Worm (Caenorhabditis elegans) whole organism, young adult: ENCODE results near the gene R13A1.10.

ENCODE experiments used
- B0019.2 ChIP-seq: fragments of 200-800 bp; sonication (Bioruptor generic); conservative IDR thresholded peaks from 2 replicates; pipeline ENCODE4 v1.3.6; 2022; ENCODE audit warnings: missing genetic modification reagents, missing genetic modification characterization, missing compliant biosample characterization
- B0261.1 ChIP-seq: sonication (generic microtip); optimal IDR thresholded peaks from 2 replicates; lab custom pipeline; 2016; ENCODE audit warnings: mild to moderate bottlenecking, missing genetic modification characterization, moderate library complexity, missing compliant biosample characterization
- B0336.3 ChIP-seq: fragments of 200-800 bp; sonication (Bioruptor generic); IDR thresholded peaks from 2 replicates; pipeline ENCODE4 v1.3.6; 2022; ENCODE audit warnings: missing genetic modification characterization, missing compliant biosample characterization
- F33H1.4 ChIP-seq: fragments of 200-800 bp; sonication (Bioruptor generic); IDR thresholded peaks from 2 replicates; pipeline ENCODE4 v1.3.6; 2022; ENCODE audit warnings: missing genetic modification reagents, missing genetic modification characterization, missing compliant biosample characterization
- F37B4.10 ChIP-seq: fragments of 200-800 bp; sonication (Bioruptor generic); IDR thresholded peaks from 2 replicates; pipeline ENCODE4 v1.3.6; 2022; ENCODE audit warnings: missing genetic modification characterization, missing compliant biosample characterization
- F49E8.2 ChIP-seq: sonication (generic microtip); optimal IDR thresholded peaks from 3 replicates; lab custom pipeline; 2017; ENCODE audit warnings: missing genetic modification characterization, mild to moderate bottlenecking, missing compliant biosample characterization, antibody characterized with exemption, moderate library complexity; ENCODE audit not compliant: insufficient read depth
- F57C9.4 ChIP-seq: sonication (generic microtip); optimal IDR thresholded peaks from 2 replicates; lab custom pipeline; 2017; ENCODE audit warnings: mild to moderate bottlenecking, missing genetic modification characterization, missing compliant biosample characterization
- Y95B8A.8 ChIP-seq: fragments of 200-800 bp; sonication (Bioruptor generic); IDR thresholded peaks from 2 replicates; pipeline ENCODE4 v1.3.6; 2022; ENCODE audit warnings: missing genetic modification reagents, missing genetic modification characterization, missing compliant biosample characterization
- ZK185.1 ChIP-seq: sonication (generic microtip); optimal IDR thresholded peaks from 2 replicates; lab custom pipeline; 2016; ENCODE audit warnings: mild to moderate bottlenecking, missing genetic modification characterization, missing compliant biosample characterization; ENCODE audit not compliant: poor library complexity, severe bottlenecking
- ama-1 ChIP-seq, 3 experiments: fragments of 150-350 bp in 1 of 3; sonication (generic microtip) in 2 of 3; optimal IDR thresholded peaks; 2 replicates each; lab custom pipeline; 2014 to 2018; ENCODE audit warnings: missing biosample characterization in 2 of 3, missing genetic modification characterization in 2 of 3, missing genetic modification reagents in 2 of 3
- athp-1 ChIP-seq: sonication (generic microtip); optimal IDR thresholded peaks from 2 replicates; lab custom pipeline; 2017; ENCODE audit warnings: mild to moderate bottlenecking, missing genetic modification characterization, missing compliant biosample characterization
- attf-5 ChIP-seq: fragments of 200-800 bp; sonication (Bioruptor generic); optimal IDR thresholded peaks from 2 replicates; lab custom pipeline; 2018; ENCODE audit warnings: mild to moderate bottlenecking, missing genetic modification characterization, missing compliant biosample characterization
- bed-1 ChIP-seq: fragments of 200-800 bp; sonication (Bioruptor generic); IDR thresholded peaks from 2 replicates; pipeline ENCODE4 v1.3.6; 2022; ENCODE audit warnings: missing genetic modification reagents, missing genetic modification characterization, missing compliant biosample characterization
- cebp-1 ChIP-seq, 2 experiments: fragments of 200-800 bp in 1 of 2; sonication (Bioruptor generic) in 1 of 2; sonication (generic microtip) in 1 of 2; IDR thresholded peaks in 1 of 2; optimal IDR thresholded peaks in 1 of 2; 2 replicates each; pipeline versions ENCODE4 v1.3.6 to Lab custom; 2017 to 2022; ENCODE audit warnings: missing compliant biosample characterization in 2 of 2, missing genetic modification characterization in 2 of 2, mild to moderate bottlenecking in 1 of 2, missing genetic modification reagents in 1 of 2, moderate library complexity in 1 of 2
- cebp-2 ChIP-seq: fragments of 200-800 bp; sonication (Bioruptor generic); IDR thresholded peaks from 2 replicates; pipeline ENCODE4 v1.3.6; 2022; ENCODE audit warnings: missing genetic modification characterization, missing compliant biosample characterization
- ceh-100 ChIP-seq: fragments of 200-800 bp; sonication (Bioruptor generic); IDR thresholded peaks from 2 replicates; pipeline ENCODE4 v1.3.6; 2022; ENCODE audit warnings: missing genetic modification reagents, missing genetic modification characterization, missing compliant biosample characterization
- ceh-58 ChIP-seq: fragments of 200-800 bp; sonication (Bioruptor generic); IDR thresholded peaks from 2 replicates; pipeline ENCODE4 v1.3.6; 2022; ENCODE audit warnings: missing genetic modification characterization, missing compliant biosample characterization
- dpl-1 ChIP-seq: fragments of 150-350 bp; optimal IDR thresholded peaks from 2 replicates; lab custom pipeline; 2014; ENCODE audit warnings: missing biosample characterization, missing genetic modification reagents, missing genetic modification characterization
- egl-18 ChIP-seq: fragments of 200-800 bp; sonication (Bioruptor generic); IDR thresholded peaks from 2 replicates; pipeline ENCODE4 v1.3.6; 2022; ENCODE audit warnings: missing genetic modification reagents, missing genetic modification characterization, missing compliant biosample characterization
- egl-44 ChIP-seq: fragments of 200-800 bp; sonication (Bioruptor generic); IDR thresholded peaks from 2 replicates; pipeline ENCODE4 v1.3.6; 2022; ENCODE audit warnings: missing genetic modification reagents, missing genetic modification characterization, missing compliant biosample characterization
- egrh-3 ChIP-seq: fragments of 200-800 bp; sonication (Bioruptor generic); IDR thresholded peaks from 2 replicates; pipeline ENCODE4 v1.3.6; 2022; ENCODE audit warnings: missing genetic modification reagents, missing genetic modification characterization, missing compliant biosample characterization
- ekl-4 ChIP-seq: fragments of 200-800 bp; sonication (Bioruptor generic); IDR thresholded peaks from 2 replicates; pipeline ENCODE4 v1.3.6; 2022; ENCODE audit warnings: missing genetic modification reagents, missing genetic modification characterization, missing compliant biosample characterization
- hrde-1 ChIP-seq: sonication (generic microtip); optimal IDR thresholded peaks from 2 replicates; lab custom pipeline; 2016; ENCODE audit warnings: missing genetic modification characterization, mild to moderate bottlenecking, missing compliant biosample characterization, moderate library complexity, missing genotype, missing genetic modification reagents, borderline replicate concordance
- hsf-1 ChIP-seq: fragments of 200-800 bp; sonication (Bioruptor generic); IDR thresholded peaks from 2 replicates; pipeline ENCODE4 v1.3.6; 2022; ENCODE audit warnings: missing genetic modification reagents, missing genetic modification characterization, missing compliant biosample characterization
- let-607 ChIP-seq, 2 experiments: fragments of 200-800 bp in 1 of 2; sonication (Bioruptor generic) in 1 of 2; sonication (generic microtip) in 1 of 2; optimal IDR thresholded peaks; 2 replicates each; lab custom pipeline; 2016 to 2018; ENCODE audit warnings: mild to moderate bottlenecking in 2 of 2, missing compliant biosample characterization in 2 of 2, missing genetic modification characterization in 2 of 2, moderate library complexity in 2 of 2, missing genotype in 1 of 2
- lin-35 ChIP-seq, 3 experiments: fragments of 150-350 bp in 2 of 3; sonication (generic microtip) in 1 of 3; optimal IDR thresholded peaks; 2 replicates each; lab custom pipeline; 2014 to 2018; ENCODE audit warnings: missing biosample characterization in 3 of 3, missing genetic modification characterization in 3 of 3, missing genetic modification reagents in 3 of 3
- lin-54 ChIP-seq: fragments of 200-800 bp; sonication (Bioruptor generic); optimal IDR thresholded peaks from 2 replicates; lab custom pipeline; 2018; ENCODE audit warnings: mild to moderate bottlenecking, missing genetic modification characterization, missing compliant biosample characterization
- lsy-27 ChIP-seq: sonication (generic microtip); optimal IDR thresholded peaks from 2 replicates; lab custom pipeline; 2017; ENCODE audit warnings: missing genetic modification characterization, mild to moderate bottlenecking, missing compliant biosample characterization, antibody characterized with exemption, missing genotype, borderline replicate concordance; ENCODE audit not compliant: insufficient read depth
- madf-6 ChIP-seq: fragments of 200-800 bp; sonication (Bioruptor generic); IDR thresholded peaks from 2 replicates; pipeline ENCODE4 v1.3.6; 2022; ENCODE audit warnings: missing genetic modification reagents, missing genetic modification characterization, missing compliant biosample characterization
- pha-4 ChIP-seq: fragments of 150-350 bp; sonication (generic microtip); optimal IDR thresholded peaks from 2 replicates; lab custom pipeline; 2014; ENCODE audit warnings: missing biosample characterization, missing genetic modification reagents, missing genetic modification characterization
- rcor-1 ChIP-seq: fragments of 200-800 bp; sonication (Bioruptor generic); IDR thresholded peaks from 2 replicates; pipeline ENCODE4 v1.3.6; 2022; ENCODE audit warnings: missing genetic modification reagents, missing genetic modification characterization, missing compliant biosample characterization
- rec-8 ChIP-seq, 2 experiments: sonication (generic microtip); optimal IDR thresholded peaks; 2 replicates each; lab custom pipeline; 2016; ENCODE audit warnings: mild to moderate bottlenecking in 2 of 2, missing genetic modification characterization in 2 of 2, missing genetic modification reagents in 2 of 2, missing genotype in 2 of 2, missing biosample characterization in 1 of 2, missing compliant biosample characterization in 1 of 2, moderate library complexity in 1 of 2
- snpc-1.3 ChIP-seq: sonication (generic microtip); optimal IDR thresholded peaks from 2 replicates; lab custom pipeline; 2017; ENCODE audit warnings: missing genetic modification characterization, mild to moderate bottlenecking, missing compliant biosample characterization, antibody characterized with exemption, moderate library complexity, missing genotype, missing genetic modification reagents; ENCODE audit not compliant: insufficient read depth
- somi-1 ChIP-seq: fragments of 200-800 bp; sonication (Bioruptor generic); optimal IDR thresholded peaks from 2 replicates; lab custom pipeline; 2018; ENCODE audit warnings: mild to moderate bottlenecking, missing genetic modification characterization, missing compliant biosample characterization
- tbp1 ChIP-seq: fragments of 200-800 bp; sonication (Bioruptor generic); optimal IDR thresholded peaks from 2 replicates; lab custom pipeline; 2018; ENCODE audit warnings: mild to moderate bottlenecking, missing genetic modification characterization, missing compliant biosample characterization
- tlf-1 ChIP-seq: fragments of 200-800 bp; sonication (Bioruptor generic); optimal IDR thresholded peaks from 2 replicates; lab custom pipeline; 2018; ENCODE audit warnings: mild to moderate bottlenecking, missing genetic modification characterization, missing compliant biosample characterization
- ztf-22 ChIP-seq: fragments of 200-800 bp; sonication (Bioruptor generic); optimal IDR thresholded peaks from 2 replicates; lab custom pipeline; 2018; ENCODE audit warnings: mild to moderate bottlenecking, missing genetic modification characterization, moderate library complexity, missing compliant biosample characterization
- ztf-28 ChIP-seq: fragments of 200-800 bp; sonication (Bioruptor generic); IDR thresholded peaks from 2 replicates; pipeline ENCODE4 v1.3.6; 2022; ENCODE audit warnings: missing genetic modification reagents, missing genetic modification characterization, missing compliant biosample characterization

The R13A1.10 gene

DNA sequence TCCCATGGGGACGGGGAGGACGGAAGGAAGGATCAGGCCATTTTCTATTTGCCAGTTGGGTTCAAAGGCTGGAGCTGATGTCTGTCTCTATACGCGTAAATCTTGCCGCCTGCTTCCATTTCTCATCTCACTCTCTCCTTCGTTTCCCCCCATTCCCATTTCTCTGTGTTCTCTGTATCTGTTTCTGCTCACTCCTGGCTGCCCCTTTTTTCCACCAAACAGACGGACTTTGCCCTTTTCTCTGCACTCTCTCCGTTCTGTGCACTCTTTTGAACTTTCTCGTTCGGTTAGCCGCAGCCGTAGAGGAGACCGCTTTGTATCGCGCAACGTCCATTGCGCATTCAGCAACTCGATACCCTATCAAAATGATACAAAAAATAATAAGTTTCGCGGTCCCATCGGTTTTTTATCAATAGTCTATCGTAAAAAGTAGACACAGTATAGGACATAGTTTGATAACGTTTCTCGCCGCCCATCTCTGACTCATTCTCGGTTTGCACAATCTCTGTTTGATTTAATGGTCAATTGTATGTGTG, 8.5 kb upstream of the R13A1.10 start (continued):
- no peak for TF ChIP-seq F57C9.4 (tag; lab: Kevin White, UChicago)
- TF ChIP-seq tbp1 (GFP tag; lab: Kevin White, UChicago), result no peak
- no peak for TF ChIP-seq pha-4 (tag; lab: Kevin White, UChicago)
- TF ChIP-seq ztf-22, result no peak
- TF ChIP-seq B0336.3 (GFP tag; lab: Robert Waterston, UW), result peak; percentile 59; the same call in 1 of the 2 replicates
- no peak for TF ChIP-seq let-607 (tag; optimal IDR thresholded peaks at IDR 0.05; lab: Kevin White, UChicago)
- TF ChIP-seq rcor-1, result peak; percentile 26; the same call in 1 of the 2 replicates
- no peak for TF ChIP-seq dpl-1
- no peak for TF ChIP-seq tlf-1 (GFP tag; lab: Kevin White, UChicago)
- TF ChIP-seq F37B4.10, result no peak
- TF ChIP-seq B0019.2 (GFP tag; lab: Robert Waterston, UW), result no peak
- no peak for TF ChIP-seq cebp-1 (GFP tag; IDR thresholded peaks at IDR 0.05; lab: Robert Waterston, UW)
- TF ChIP-seq cebp-1 (tag; optimal IDR thresholded peaks at IDR 0.05; lab: Kevin White, UChicago), result peak; percentile 57
- no peak for TF ChIP-seq egl-18 (GFP tag; lab: Robert Waterston, UW)
- no peak for TF ChIP-seq snpc-1.3 (tag; lab: Kevin White, UChicago)
- TF ChIP-seq lin-35 (GFP tag; optimal IDR thresholded peaks at IDR 0.05; lab: Kevin White, UChicago), result no peak
- TF ChIP-seq lin-54 (GFP tag; lab: Kevin White, UChicago), result peak; percentile 31
- TF ChIP-seq bed-1, result no peak
- TF ChIP-seq F33H1.4 (GFP tag; lab: Robert Waterston, UW), result no peak
- no peak for TF ChIP-seq madf-6 (GFP tag; lab: Robert Waterston, UW)
- TF ChIP-seq egrh-3 (GFP tag; lab: Robert Waterston, UW), result no peak
- TF ChIP-seq ekl-4 (GFP tag; lab: Robert Waterston, UW), result no peak
- no peak for TF ChIP-seq B0261.1 (tag; lab: Kevin White, UChicago)
- TF ChIP-seq hsf-1 (GFP tag; lab: Robert Waterston, UW), result no peak
- TF ChIP-seq ZK185.1 (tag; lab: Kevin White, UChicago), result no peak
- no peak for TF ChIP-seq ama-1 (optimal IDR thresholded peaks at IDR 0.05; lab: Kevin White, UChicago)
- TF ChIP-seq ama-1 (GFP tag; optimal IDR thresholded peaks at IDR 0.05; lab: Kevin White, UChicago), result no peak
- TF ChIP-seq egl-44 (GFP tag; lab: Robert Waterston, UW), result no peak
- no peak for TF ChIP-seq cebp-2 (GFP tag; lab: Robert Waterston, UW)
- TF ChIP-seq F49E8.2 (tag; lab: Kevin White, UChicago), result no peak
- no peak for TF ChIP-seq hrde-1 (tag; lab: Kevin White, UChicago)
- TF ChIP-seq attf-5 (GFP tag; lab: Kevin White, UChicago), result peak; percentile 52
- no peak for TF ChIP-seq Y95B8A.8 (GFP tag; lab: Robert Waterston, UW)
- TF ChIP-seq ceh-100, result no peak
- no peak for TF ChIP-seq ztf-28 (GFP tag; lab: Robert Waterston, UW)
- no peak for TF ChIP-seq lsy-27 (tag; lab: Kevin White, UChicago)
- no peak for TF ChIP-seq ceh-58
- TF ChIP-seq somi-1 (GFP tag; lab: Kevin White, UChicago), result peak; percentile 6
- TF ChIP-seq athp-1 (tag; lab: Kevin White, UChicago), result no peak
- TF ChIP-seq rec-8 (tag; optimal IDR thresholded peaks at IDR 0.05; lab: Kevin White, UChicago), result peak in 1 of 2 experiments; percentile 8
